Worm (Caenorhabditis elegans): ENCODE results near the gene ccch-3.

DNA sequence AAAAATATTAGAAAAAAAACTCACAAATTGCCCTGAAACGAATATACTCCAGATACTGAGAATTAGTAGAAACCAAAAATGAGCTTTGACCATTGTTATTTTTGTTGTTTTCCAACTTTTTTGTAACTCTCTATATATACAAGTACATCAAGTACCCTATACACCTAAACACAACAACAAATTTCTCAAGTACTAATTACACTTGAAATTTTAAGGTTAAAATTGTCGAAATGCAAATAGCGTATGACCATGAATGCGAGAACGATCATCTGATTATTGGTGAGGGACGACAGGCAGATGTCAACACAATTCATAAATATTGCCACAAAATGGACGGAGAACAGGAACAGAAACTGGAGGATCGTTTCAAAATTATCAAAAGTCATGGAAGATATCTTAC, 35.1 kb downstream of the ccch-3 start, which contains the start of gene F56H9.9:
- no peak for TF ChIP-seq pha-4 (tag; optimal IDR thresholded peaks at IDR 0.05)
- TF ChIP-seq ceh-9 (tag; optimal IDR thresholded peaks at IDR 0.05): no peak
- no peak for TF ChIP-seq pat-9 (tag; optimal IDR thresholded peaks at IDR 0.05)
- TF ChIP-seq K09A11.1 (tag; optimal IDR thresholded peaks at IDR 0.05; ENCODE audit: insufficient read depth): no peak
- TF ChIP-seq fkh-10 (GFP tag; optimal IDR thresholded peaks at IDR 0.05): no peak
- no peak for TF ChIP-seq ama-1 (optimal IDR thresholded peaks at IDR 0.05)
- no peak for TF ChIP-seq C38D4.7 (GFP tag; optimal IDR thresholded peaks at IDR 0.05)
- no peak for TF ChIP-seq elt-2 (tag; optimal IDR thresholded peaks at IDR 0.05)
- no peak for TF ChIP-seq hlh-30 (tag; optimal IDR thresholded peaks at IDR 0.05; ENCODE audit: insufficient read depth)
- TF ChIP-seq ceh-2 (tag; optimal IDR thresholded peaks at IDR 0.05): no peak

Measured in whole organism, late embryonic.